Fruit fly (Drosophila melanogaster) whole organism, pupa: ENCODE measurements around the gene CG13065.

Experiments used
- CG10348 ChIP-seq: fragments of 200-800 bp; sonication (Bioruptor generic); IDR thresholded peaks from 2 replicates; pipeline ENCODE4 v1.3.6; 2022; ENCODE audit warnings: missing biosample characterization, missing genetic modification characterization
- CG12605 ChIP-seq: fragments of 200-800 bp; sonication (Bioruptor generic); IDR thresholded peaks from 2 replicates; pipeline ENCODE4 v1.3.6; 2022; ENCODE audit warnings: missing biosample characterization, missing genetic modification characterization
- CG14655 ChIP-seq: fragments of 200-800 bp; sonication (Bioruptor generic); optimal IDR thresholded peaks from 3 replicates; lab custom pipeline; 2017; ENCODE audit warnings: mild to moderate bottlenecking, missing biosample characterization, missing genetic modification reagents, missing genetic modification characterization
- CG15710 ChIP-seq: fragments of 200-800 bp; sonication (Bioruptor generic); optimal IDR thresholded peaks from 2 replicates; lab custom pipeline; 2018; ENCODE audit warnings: missing biosample characterization, mild to moderate bottlenecking, missing genetic modification characterization, moderate library complexity
- CG34367 ChIP-seq: fragments of 200-800 bp; sonication (Bioruptor generic); optimal IDR thresholded peaks from 2 replicates; lab custom pipeline; 2018; ENCODE audit warnings: missing biosample characterization, mild to moderate bottlenecking, missing genetic modification characterization
- CG4496 ChIP-seq: fragments of 200-800 bp; sonication (Bioruptor generic); IDR thresholded peaks from 3 replicates; pipeline ENCODE4 v1.3.6; 2022; ENCODE audit warnings: missing biosample characterization, missing genetic modification characterization
- D1 ChIP-seq: fragments of 200-800 bp; sonication (Bioruptor generic); optimal IDR thresholded peaks from 2 replicates; lab custom pipeline; 2018; ENCODE audit warnings: missing biosample characterization, mild to moderate bottlenecking, missing genetic modification characterization, moderate library complexity
- Pif1A ChIP-seq: fragments of 200-800 bp; sonication (Bioruptor generic); optimal IDR thresholded peaks from 3 replicates; lab custom pipeline; 2016; ENCODE audit warnings: missing biosample characterization, missing genetic modification characterization
- Snoo ChIP-seq: fragments of 200-800 bp; sonication (Bioruptor generic); optimal IDR thresholded peaks from 3 replicates; lab custom pipeline; 2017; ENCODE audit warnings: missing biosample characterization, mild to moderate bottlenecking, missing genetic modification characterization, inconsistent platforms
- rn ChIP-seq: fragments of 200-800 bp; sonication (Bioruptor generic); IDR thresholded peaks from 2 replicates; pipeline ENCODE4 v1.3.6; 2022; ENCODE audit warnings: missing biosample characterization, missing genetic modification characterization

DNA sequence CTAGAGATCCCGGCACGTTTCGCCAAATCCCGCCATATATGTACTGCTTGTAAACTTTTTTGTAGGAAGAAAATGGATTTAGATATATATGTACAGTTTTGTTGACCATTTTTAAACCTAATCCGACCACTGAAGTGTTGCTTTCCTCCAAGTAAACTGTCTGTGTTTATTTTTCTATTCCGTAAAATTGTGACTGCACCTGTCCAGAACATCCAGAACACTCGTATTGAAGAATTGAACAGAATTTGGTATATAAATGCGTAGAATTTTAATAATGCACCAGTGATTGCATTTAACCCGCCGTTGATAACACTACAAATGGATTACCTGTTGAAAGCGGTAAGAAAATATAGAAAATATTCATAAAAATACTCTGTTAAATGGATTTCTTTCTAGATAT is 26.7 kb downstream of the CG13065 start, which contains the start of gene CG43249:
- no peak for TF ChIP-seq CG12605 (GFP tag; lab: Robert Waterston, UW)
- TF ChIP-seq D1 (tag; lab: Kevin White, UChicago): no peak
- TF ChIP-seq CG14655 (GFP tag; lab: Kevin White, UChicago): no peak
- no peak for TF ChIP-seq Pif1A (GFP tag; lab: Kevin White, UChicago)
- no peak for TF ChIP-seq CG34367 (tag; lab: Kevin White, UChicago)
- TF ChIP-seq Snoo (tag; lab: Kevin White, UChicago): no peak
- TF ChIP-seq CG4496: no peak
- TF ChIP-seq CG10348 (GFP tag; lab: Robert Waterston, UW): no peak
- TF ChIP-seq rn (GFP tag; lab: Robert Waterston, UW): no peak
- TF ChIP-seq CG15710 (tag; lab: Kevin White, UChicago): no peak
